Worm (Caenorhabditis elegans): Measurements from ENCODE around the gene pyk-2.

The pyk-2 gene

ce11 chrIV:10879542-10879941, 30.2 kb upstream of the pyk-2 start, which contains the start of gene sdz-13:
sdz-13 (minus strand) TSS chrIV:10879642.
- TF ChIP-seq ceh-9 (tag; optimal IDR thresholded peaks at IDR 0.05) = no peak
- TF ChIP-seq K09A11.1 (tag; optimal IDR thresholded peaks at IDR 0.05; ENCODE audit: insufficient read depth) = no peak
- TF ChIP-seq unc-86 (tag; optimal IDR thresholded peaks at IDR 0.05) = no peak
- TF ChIP-seq fkh-10 (GFP tag; optimal IDR thresholded peaks at IDR 0.05) = no peak
- TF ChIP-seq hlh-6 (tag; optimal IDR thresholded peaks at IDR 0.05) = no peak
- TF ChIP-seq pros-1 (tag; optimal IDR thresholded peaks at IDR 0.05) = no peak

- TF ChIP-seq ceh-2 (tag; optimal IDR thresholded peaks at IDR 0.05) = no peak
- TF ChIP-seq hlh-13 (GFP tag; optimal IDR thresholded peaks at IDR 0.05) = no peak
- TF ChIP-seq nhr-11 (tag; optimal IDR thresholded peaks at IDR 0.05) = no peak
- no peak for TF ChIP-seq fax-1 (tag; optimal IDR thresholded peaks at IDR 0.05)
- TF ChIP-seq ttx-3 (tag; optimal IDR thresholded peaks at IDR 0.05) = no peak
- no peak for TF ChIP-seq K02D7.2 (tag; optimal IDR thresholded peaks at IDR 0.05)
- no peak for TF ChIP-seq ceh-45 (GFP tag; IDR thresholded peaks at IDR 0.05)
- no peak for TF ChIP-seq rnt-1 (tag; optimal IDR thresholded peaks at IDR 0.05)
- no peak for TF ChIP-seq pqm-1 (tag; optimal IDR thresholded peaks at IDR 0.05)
- TF ChIP-seq pag-3 (tag; optimal IDR thresholded peaks at IDR 0.05; ENCODE audit: borderline replicate concordance) = no peak
- no peak for TF ChIP-seq zip-5 (tag; optimal IDR thresholded peaks at IDR 0.05)
These were observed 29.4 kb upstream of the pyk-2 start, which contains the start of gene fipr-15 for ce11 chrIV:10880264-10880663. fipr-15 (plus strand) TSS chrIV:10880564.

- TF ChIP-seq lin-11 (tag; optimal IDR thresholded peaks at IDR 0.05) (no peak), elt-2 (tag; optimal IDR thresholded peaks at IDR 0.05) (peak; percentile 86), C38D4.7 (GFP tag; optimal IDR thresholded peaks at IDR 0.05) (no peak), ceh-6 (GFP tag; optimal IDR thresholded peaks at IDR 0.05) (no peak)
These were observed 28.5 kb upstream of the pyk-2 start, which contains the start of gene F13E9.13 for ce11 chrIV:10881230-10881629. F13E9.13 (plus strand) TSS chrIV:10881546.

ce11 chrIV:10884263-10884662, 25.4 kb upstream of the pyk-2 start, which contains the start of gene F13E9.5:
F13E9.5 (minus strand) TSS chrIV:10884363.
- no peak for TF ChIP-seq ceh-19 (GFP tag; optimal IDR thresholded peaks at IDR 0.05)

ce11 chrIV:10885915-10886314, 23.8 kb upstream of the pyk-2 start, which contains the start of gene srlf-11:
srlf-11 (minus strand) TSS chrIV:10886015.
- TF ChIP-seq ceh-48 (tag; optimal IDR thresholded peaks at IDR 0.05) (no peak), fax-1 (tag; optimal IDR thresholded peaks at IDR 0.05) (no peak), mec-3 (tag; optimal IDR thresholded peaks at IDR 0.05; ENCODE audit: borderline replicate concordance) (no peak), fkh-10 (GFP tag; optimal IDR thresholded peaks at IDR 0.05) (no peak), ceh-9 (tag; optimal IDR thresholded peaks at IDR 0.05) (no peak), gmeb-2 (tag; optimal IDR thresholded peaks at IDR 0.05) (no peak), tbx-7 (tag; optimal IDR thresholded peaks at IDR 0.05) (no peak), ceh-34 (tag; optimal IDR thresholded peaks at IDR 0.05) (no peak), sox-4 (tag; optimal IDR thresholded peaks at IDR 0.05) (no peak), pax-1 (tag; optimal IDR thresholded peaks at IDR 0.05) (no peak)

- TF ChIP-seq nfya-1 (tag; optimal IDR thresholded peaks at IDR 0.05) (no peak), zip-5 (tag; optimal IDR thresholded peaks at IDR 0.05) (no peak), hlh-15 (tag; optimal IDR thresholded peaks at IDR 0.05) (no peak), ceh-34 (tag; optimal IDR thresholded peaks at IDR 0.05) (no peak), pax-1 (tag; optimal IDR thresholded peaks at IDR 0.05) (no peak), unc-42 (tag; optimal IDR thresholded peaks at IDR 0.05) (no peak), syd-9 (tag; optimal IDR thresholded peaks at IDR 0.05) (no peak), npax-4 (tag; optimal IDR thresholded peaks at IDR 0.05) (no peak), ama-1 (optimal IDR thresholded peaks at IDR 0.05) (no peak), hlh-13 (GFP tag; optimal IDR thresholded peaks at IDR 0.05) (no peak), ceh-48 (tag; optimal IDR thresholded peaks at IDR 0.05) (no peak)
These were observed 22.4 kb upstream of the pyk-2 start, which contains the start of gene F13E9.16 for ce11 chrIV:10887285-10887684. F13E9.16 (minus strand) TSS chrIV:10887385.

Data from whole organism, late embryonic.